Fruit fly (Drosophila melanogaster) whole organism, wandering third instar larva: ENCODE data around the gene NijA.

Source experiments
- Abd-B ChIP-seq: fragments of >200 bp; optimal IDR thresholded peaks from 2 replicates; lab custom pipeline; 2017; ENCODE audit warnings: missing biosample characterization, missing genetic modification characterization
- CG32264 ChIP-seq: fragments of 200-800 bp; sonication (Bioruptor generic); optimal IDR thresholded peaks from 2 replicates; lab custom pipeline; 2016; ENCODE audit warnings: missing biosample characterization, missing genetic modification characterization
- CG9705 ChIP-seq: fragments of 200-800 bp; sonication (Bioruptor generic); optimal IDR thresholded peaks from 2 replicates; lab custom pipeline; 2018; ENCODE audit warnings: missing biosample characterization, mild to moderate bottlenecking, missing genetic modification characterization
- CrebA ChIP-seq: fragments of 200-800 bp; sonication (Bioruptor generic); optimal IDR thresholded peaks from 2 replicates; lab custom pipeline; 2016; ENCODE audit warnings: missing biosample characterization, mild to moderate bottlenecking, missing genetic modification characterization, borderline replicate concordance
- Dfd ChIP-seq: fragments of >200 bp; optimal IDR thresholded peaks from 2 replicates; lab custom pipeline; 2017; ENCODE audit warnings: missing biosample characterization, missing genetic modification characterization
- Dif ChIP-seq: fragments of 200-275, 200-300 bp; sonication (Bioruptor generic); optimal IDR thresholded peaks from 2 replicates; lab custom pipeline; 2018; ENCODE audit warnings: missing biosample characterization, missing genetic modification characterization; ENCODE audit not compliant: partially characterized antibody
- GATAd ChIP-seq: sonication (Bioruptor generic); optimal IDR thresholded peaks from 2 replicates; lab custom pipeline; 2016; ENCODE audit warnings: missing biosample characterization, missing genetic modification characterization
- HLH106 ChIP-seq: fragments of 200-800 bp; optimal IDR thresholded peaks from 3 replicates; lab custom pipeline; 2019; ENCODE audit warnings: missing biosample characterization, mild to moderate bottlenecking, missing genetic modification characterization, moderate library complexity
- Hnf4 ChIP-seq: fragments of 200-800 bp; sonication (Bioruptor generic); optimal IDR thresholded peaks from 2 replicates; lab custom pipeline; 2016; ENCODE audit warnings: missing biosample characterization, mild to moderate bottlenecking, missing genetic modification characterization
- Hr78 ChIP-seq: fragments of >200 bp; optimal IDR thresholded peaks from 2 replicates; lab custom pipeline; 2017; ENCODE audit warnings: missing biosample characterization, missing genetic modification characterization
- Hr83 ChIP-seq: fragments of 200-300 bp; sonication (Bioruptor generic); optimal IDR thresholded peaks from 2 replicates; lab custom pipeline; 2016; ENCODE audit warnings: missing biosample characterization, mild to moderate bottlenecking, missing genetic modification characterization, moderate library complexity; ENCODE audit not compliant: poor library complexity, severe bottlenecking
- Jra ChIP-seq: sonication (Bioruptor generic); optimal IDR thresholded peaks from 2 replicates; lab custom pipeline; 2016; ENCODE audit warnings: missing biosample characterization, missing genetic modification characterization
- Mio ChIP-seq: sonication (Bioruptor generic); optimal IDR thresholded peaks from 2 replicates; lab custom pipeline; 2016; ENCODE audit warnings: missing biosample characterization, missing genetic modification characterization
- Myc ChIP-seq: fragments of >200 bp; optimal IDR thresholded peaks from 2 replicates; lab custom pipeline; 2017
- N ChIP-seq: fragments of >200 bp; optimal IDR thresholded peaks from 2 replicates; lab custom pipeline; 2018; ENCODE audit warnings: missing biosample characterization, missing external identifiers, missing genetic modification characterization
- OdsH ChIP-seq: fragments of 200-800 bp; sonication (Bioruptor generic); optimal IDR thresholded peaks from 2 replicates; lab custom pipeline; 2016; ENCODE audit warnings: missing biosample characterization, mild to moderate bottlenecking, missing genetic modification characterization
- Rel ChIP-seq, 2 experiments: fragments of 200-800 bp; sonication (Bioruptor generic) in 1 of 2; optimal IDR thresholded peaks; 2 replicates in 1 of 2; 3 replicates in 1 of 2; lab custom pipeline; 2016 to 2019; ENCODE audit warnings: mild to moderate bottlenecking in 2 of 2, missing biosample characterization in 2 of 2, missing genetic modification characterization in 2 of 2, moderate library complexity in 1 of 2
- Sp1 ChIP-seq: fragments of 200-800 bp; sonication (Bioruptor generic); optimal IDR thresholded peaks from 3 replicates; lab custom pipeline; 2019; ENCODE audit warnings: missing biosample characterization, mild to moderate bottlenecking, missing genetic modification characterization, moderate library complexity
- Vsx2 ChIP-seq: fragments of 200-300, 225-300 bp; sonication (Bioruptor generic); optimal IDR thresholded peaks from 2 replicates; lab custom pipeline; 2018; ENCODE audit warnings: missing biosample characterization, missing genetic modification characterization; ENCODE audit not compliant: partially characterized antibody
- br ChIP-seq: fragments of 200-800 bp; sonication (Bioruptor generic); optimal IDR thresholded peaks from 2 replicates; lab custom pipeline; 2016; ENCODE audit warnings: missing biosample characterization, missing genetic modification characterization
- brk ChIP-seq: fragments of 200-800 bp; sonication (Bioruptor generic); optimal IDR thresholded peaks from 2 replicates; lab custom pipeline; 2016; ENCODE audit warnings: missing biosample characterization, mild to moderate bottlenecking, missing genetic modification characterization
- dl ChIP-seq, 2 experiments: fragments of 175-275, 200-275 bp in 1 of 2; fragments of 200-275 bp in 1 of 2; sonication (Bioruptor generic); optimal IDR thresholded peaks; lab custom pipeline; 2018; ENCODE audit warnings: mild to moderate bottlenecking in 2 of 2, missing biosample characterization in 2 of 2, missing genetic modification characterization in 2 of 2, moderate library complexity in 2 of 2; ENCODE audit not compliant: partially characterized antibody in 2 of 2, insufficient read depth in 1 of 2
- dmrt93B ChIP-seq: fragments of 200-800 bp; sonication (Bioruptor generic); optimal IDR thresholded peaks from 2 replicates; lab custom pipeline; 2018; ENCODE audit warnings: missing biosample characterization, mild to moderate bottlenecking, missing genetic modification characterization
- dsf ChIP-seq: sonication (Bioruptor generic); optimal IDR thresholded peaks from 2 replicates; lab custom pipeline; 2016; ENCODE audit warnings: missing biosample characterization, missing genetic modification characterization, borderline replicate concordance
- ey ChIP-seq: fragments of 200-800 bp; sonication (Bioruptor generic); optimal IDR thresholded peaks from 2 replicates; lab custom pipeline; 2016; ENCODE audit warnings: missing biosample characterization, missing genetic modification characterization
- foxo ChIP-seq, 2 experiments: fragments of 200-800 bp; sonication (Bioruptor generic); optimal IDR thresholded peaks; 2 replicates in 1 of 2; 3 replicates in 1 of 2; lab custom pipeline; 2016 to 2017; ENCODE audit warnings: missing biosample characterization in 2 of 2, missing genetic modification characterization in 2 of 2
- fru ChIP-seq: fragments of 200-800 bp; sonication (Bioruptor generic); optimal IDR thresholded peaks from 3 replicates; lab custom pipeline; 2016; ENCODE audit warnings: missing biosample characterization, mild to moderate bottlenecking, missing genetic modification characterization
- h ChIP-seq: fragments of 200-800 bp; sonication (Bioruptor generic); optimal IDR thresholded peaks from 3 replicates; lab custom pipeline; 2016; ENCODE audit warnings: missing biosample characterization, mild to moderate bottlenecking, missing genetic modification characterization
- jim ChIP-seq: fragments of 175-275, 200-325 bp; sonication (Bioruptor generic); optimal IDR thresholded peaks from 2 replicates; lab custom pipeline; 2016; ENCODE audit warnings: missing biosample characterization, mild to moderate bottlenecking, missing genetic modification characterization
- lola ChIP-seq: fragments of >200 bp; optimal IDR thresholded peaks from 2 replicates; lab custom pipeline; 2017; ENCODE audit warnings: missing biosample characterization, missing genetic modification characterization
- pan ChIP-seq: fragments of >200 bp; optimal IDR thresholded peaks from 2 replicates; lab custom pipeline; 2017
- psq ChIP-seq: fragments of 200-800 bp; sonication (Bioruptor generic); optimal IDR thresholded peaks from 3 replicates; lab custom pipeline; 2017; ENCODE audit warnings: missing biosample characterization, mild to moderate bottlenecking, missing genetic modification characterization, moderate library complexity
- rgr ChIP-seq: fragments of 200-800 bp; sonication (Bioruptor generic); optimal IDR thresholded peaks from 3 replicates; lab custom pipeline; 2016; ENCODE audit warnings: missing biosample characterization, mild to moderate bottlenecking, missing genetic modification characterization
- sage ChIP-seq: fragments of 200-800 bp; sonication (Bioruptor generic); optimal IDR thresholded peaks from 2 replicates; lab custom pipeline; 2016; ENCODE audit warnings: missing biosample characterization, mild to moderate bottlenecking, missing genetic modification characterization
- sv ChIP-seq: fragments of 200-800 bp; sonication (Bioruptor generic); optimal IDR thresholded peaks from 3 replicates; lab custom pipeline; 2016; ENCODE audit warnings: missing biosample characterization, missing genetic modification characterization
- tai ChIP-seq: sonication (Bioruptor generic); optimal IDR thresholded peaks from 2 replicates; lab custom pipeline; 2016; ENCODE audit warnings: missing biosample characterization, missing genetic modification characterization
- usp ChIP-seq: fragments of >200 bp; optimal IDR thresholded peaks from 2 replicates; lab custom pipeline; 2017; ENCODE audit warnings: missing biosample characterization, missing genetic modification characterization
- woc ChIP-seq: sonication (Bioruptor generic); optimal IDR thresholded peaks from 2 replicates; lab custom pipeline; 2016; ENCODE audit warnings: missing biosample characterization, mild to moderate bottlenecking, missing genetic modification characterization

NijA gene

dm6 chr3L:10675635-10676393, 20.9 kb downstream of the NijA start:
- TF ChIP-seq sv (GFP tag; lab: Kevin White, UChicago) (no peak), usp (GFP tag; lab: Kevin White, UChicago) (no peak), psq (GFP tag; lab: Kevin White, UChicago) (peak; percentile 23), Hnf4 (GFP tag; lab: Kevin White, UChicago) (no peak), Sp1 (peak; percentile 74), Myc (no peak), tai (GFP tag; lab: Kevin White, UChicago) (no peak), br (GFP tag; lab: Kevin White, UChicago) (no peak), rgr (GFP tag; lab: Kevin White, UChicago) (peak; percentile 14), fru (GFP tag; lab: Kevin White, UChicago) (no peak), N (GFP tag; lab: Kevin White, UChicago) (no peak), dmrt93B (GFP tag; lab: Kevin White, UChicago) (no peak), Mio (GFP tag; lab: Kevin White, UChicago) (no peak), Hr78 (no peak), dsf (GFP tag; lab: Kevin White, UChicago) (no peak), OdsH (no peak), Jra (GFP tag; lab: Kevin White, UChicago) (no peak), Dif (GFP tag; lab: Kevin White, UChicago) (no peak), sage (peak; percentile 64), Dfd (no peak), HLH106 (tag; lab: Kevin White, UChicago) (peak; percentile 5), dl (GFP tag; optimal IDR thresholded peaks at IDR 0.05; lab: Kevin White, UChicago; ENCODE audit: insufficient read depth in 1 of 2, partially characterized antibody in 2 of 2) (no peak), CG32264 (GFP tag; lab: Kevin White, UChicago) (no peak), woc (GFP tag; lab: Kevin White, UChicago) (no peak), Vsx2 (GFP tag; lab: Kevin White, UChicago) (no peak), h (no peak), lola (GFP tag; lab: Kevin White, UChicago) (no peak), Rel (GFP tag; optimal IDR thresholded peaks at IDR 0.05; lab: Kevin White, UChicago) (peak; percentile 53), Rel (tag; optimal IDR thresholded peaks at IDR 0.05; lab: Kevin White, UChicago) (peak; percentile 45), ey (GFP tag; lab: Kevin White, UChicago) (no peak), Hr83 (no peak), CG9705 (GFP tag; lab: Kevin White, UChicago) (no peak), CrebA (GFP tag; lab: Kevin White, UChicago) (no peak), pan (lab: Kevin White, UChicago) (no peak), jim (GFP tag; lab: Kevin White, UChicago) (peak; percentile 49), Abd-B (GFP tag; lab: Kevin White, UChicago) (no peak), GATAd (GFP tag; lab: Kevin White, UChicago) (no peak), brk (GFP tag; lab: Kevin White, UChicago) (peak; percentile 49), foxo (GFP tag; optimal IDR thresholded peaks at IDR 0.05; lab: Kevin White, UChicago) (no peak)

- no peak for TF ChIP-seq woc (GFP tag; lab: Kevin White, UChicago)
- TF ChIP-seq Hr78: no peak
- no peak for TF ChIP-seq dmrt93B (GFP tag; lab: Kevin White, UChicago)
- TF ChIP-seq HLH106 (tag; lab: Kevin White, UChicago): no peak
- no peak for TF ChIP-seq pan (lab: Kevin White, UChicago)
- no peak for TF ChIP-seq dl (GFP tag; optimal IDR thresholded peaks at IDR 0.05; lab: Kevin White, UChicago; ENCODE audit: insufficient read depth in 1 of 2, partially characterized antibody in 2 of 2)
- no peak for TF ChIP-seq Jra (GFP tag; lab: Kevin White, UChicago)
- no peak for TF ChIP-seq N (GFP tag; lab: Kevin White, UChicago)
- no peak for TF ChIP-seq Hr83
- no peak for TF ChIP-seq Myc
- TF ChIP-seq CG9705 (GFP tag; lab: Kevin White, UChicago): no peak
- TF ChIP-seq CrebA (GFP tag; lab: Kevin White, UChicago): no peak
- no peak for TF ChIP-seq usp (GFP tag; lab: Kevin White, UChicago)
- no peak for TF ChIP-seq Mio (GFP tag; lab: Kevin White, UChicago)
Observed at dm6 chr3L:10674940-10675339, 21.7 kb downstream of the NijA start.
